Worm (Caenorhabditis elegans) whole organism, L3 larva: ENCODE data around the gene tre-5.

Experiments
- ceh-28 ChIP-seq: fragments of 150-350 bp; optimal IDR thresholded peaks from 2 replicates; lab custom pipeline; 2014; ENCODE audit warnings: missing biosample characterization, missing genetic modification reagents, missing genetic modification characterization
- daf-12 ChIP-seq: fragments of 150-350 bp; optimal IDR thresholded peaks from 2 replicates; lab custom pipeline; 2014; ENCODE audit warnings: missing biosample characterization, missing genetic modification reagents, missing genetic modification characterization
- egl-27 ChIP-seq: sonication (generic microtip); optimal IDR thresholded peaks from 4 replicates; lab custom pipeline; 2017; ENCODE audit warnings: missing biosample characterization, missing genetic modification reagents, missing genetic modification characterization
- nfya-1 ChIP-seq: sonication (generic microtip); optimal IDR thresholded peaks from 2 replicates; lab custom pipeline; 2017; ENCODE audit warnings: missing genetic modification characterization, mild to moderate bottlenecking, missing compliant biosample characterization, antibody characterized with exemption, moderate library complexity; ENCODE audit not compliant: insufficient read depth
- pqm-1 ChIP-seq: fragments of 150-350 bp; optimal IDR thresholded peaks from 2 replicates; lab custom pipeline; 2017; ENCODE audit warnings: missing biosample characterization, missing genetic modification characterization, inconsistent platforms
- skn-1 ChIP-seq: fragments of 150-350 bp; optimal IDR thresholded peaks from 2 replicates; lab custom pipeline; 2014; ENCODE audit warnings: missing biosample characterization, missing genetic modification characterization
- snpc-4 ChIP-seq: fragments of 150-350 bp; optimal IDR thresholded peaks from 2 replicates; lab custom pipeline; 2014; ENCODE audit warnings: missing biosample characterization, missing genetic modification characterization
- zag-1 ChIP-seq: fragments of 150-350 bp; optimal IDR thresholded peaks from 2 replicates; lab custom pipeline; 2014; ENCODE audit warnings: missing biosample characterization, missing genetic modification characterization

ce11 chrII:12685-13084 lies 42.4 kb downstream of the tre-5 start, which contains the start of gene best-3:
- TF ChIP-seq zag-1 (tag; lab: Kevin White, UChicago) (no peak), snpc-4 (tag; lab: Kevin White, UChicago) (no peak), skn-1 (no peak), egl-27 (tag; lab: Kevin White, UChicago) (no peak), pqm-1 (tag; lab: Kevin White, UChicago) (no peak), ceh-28 (no peak), nfya-1 (tag; lab: Kevin White, UChicago) (no peak), daf-12 (tag; lab: Kevin White, UChicago) (no peak)
